Worm (Caenorhabditis elegans) whole organism, late embryonic: Measurements from ENCODE around the gene ZK355.8.
A peak's percentile ranks its signal among the peaks of the same experiment; 100 is the strongest.

Experiments
- C08G9.2 ChIP-seq: sonication (generic microtip); optimal IDR thresholded peaks from 2 replicates; lab custom pipeline; 2016; ENCODE audit warnings: mild to moderate bottlenecking, missing genetic modification characterization, moderate library complexity, missing compliant biosample characterization
- C38D4.7 ChIP-seq: fragments of 200-800 bp; sonication (Bioruptor generic); optimal IDR thresholded peaks from 2 replicates; lab custom pipeline; 2018; ENCODE audit warnings: mild to moderate bottlenecking, missing genetic modification characterization, moderate library complexity, missing compliant biosample characterization
- F13H6.1 ChIP-seq: sonication (generic microtip); optimal IDR thresholded peaks from 2 replicates; lab custom pipeline; 2016; ENCODE audit warnings: missing genetic modification characterization, missing compliant biosample characterization
- Y22D7AL.16 ChIP-seq: sonication (generic microtip); optimal IDR thresholded peaks from 2 replicates; lab custom pipeline; 2016; ENCODE audit warnings: missing genetic modification characterization, missing compliant biosample characterization
- ama-1 ChIP-seq: fragments of 150-350 bp; optimal IDR thresholded peaks from 2 replicates; lab custom pipeline; 2014
- ceh-14 ChIP-seq: sonication (generic microtip); optimal IDR thresholded peaks from 2 replicates; lab custom pipeline; 2016; ENCODE audit warnings: missing genotype, missing genetic modification characterization, missing compliant biosample characterization
- ceh-18 ChIP-seq: sonication (generic microtip); optimal IDR thresholded peaks from 2 replicates; lab custom pipeline; 2016; ENCODE audit warnings: missing genetic modification characterization, missing compliant biosample characterization
- ceh-22 ChIP-seq: sonication (generic microtip); optimal IDR thresholded peaks from 2 replicates; lab custom pipeline; 2017; ENCODE audit warnings: missing biosample characterization, missing genetic modification characterization
- ceh-24 ChIP-seq: sonication (generic microtip); optimal IDR thresholded peaks from 2 replicates; lab custom pipeline; 2016; ENCODE audit warnings: mild to moderate bottlenecking, missing genetic modification characterization, missing compliant biosample characterization
- ceh-31 ChIP-seq: sonication (generic microtip); optimal IDR thresholded peaks from 2 replicates; lab custom pipeline; 2016; ENCODE audit warnings: missing genetic modification characterization, missing compliant biosample characterization
- ceh-34 ChIP-seq: sonication (generic microtip); optimal IDR thresholded peaks from 2 replicates; lab custom pipeline; 2016; ENCODE audit warnings: mild to moderate bottlenecking, missing genetic modification characterization, missing compliant biosample characterization
- ceh-45 ChIP-seq: fragments of 200-800 bp; sonication (Bioruptor generic); IDR thresholded peaks from 2 replicates; pipeline ENCODE4 v1.3.6; 2022; ENCODE audit warnings: missing genetic modification reagents, missing genetic modification characterization, missing compliant biosample characterization
- ceh-48 ChIP-seq: sonication (generic microtip); optimal IDR thresholded peaks from 2 replicates; lab custom pipeline; 2016; ENCODE audit warnings: missing genetic modification characterization, inconsistent platforms, missing compliant biosample characterization
- ceh-9 ChIP-seq: sonication (generic microtip); optimal IDR thresholded peaks from 2 replicates; lab custom pipeline; 2016; ENCODE audit warnings: mild to moderate bottlenecking, missing genetic modification characterization, inconsistent platforms, missing compliant biosample characterization
- che-1 ChIP-seq: sonication (generic microtip); optimal IDR thresholded peaks from 2 replicates; lab custom pipeline; 2016; ENCODE audit warnings: mild to moderate bottlenecking, missing genetic modification characterization, missing compliant biosample characterization
- elt-4 ChIP-seq: sonication (generic microtip); optimal IDR thresholded peaks from 2 replicates; lab custom pipeline; 2016; ENCODE audit warnings: missing genetic modification characterization, missing compliant biosample characterization
- ets-4 ChIP-seq: sonication (generic microtip); optimal IDR thresholded peaks from 2 replicates; lab custom pipeline; 2016; ENCODE audit warnings: missing genetic modification characterization, missing compliant biosample characterization
- fax-1 ChIP-seq: sonication (generic microtip); optimal IDR thresholded peaks from 2 replicates; lab custom pipeline; 2016; ENCODE audit warnings: missing genotype, missing genetic modification characterization, missing compliant biosample characterization
- fkh-6 ChIP-seq: sonication (generic microtip); optimal IDR thresholded peaks from 2 replicates; lab custom pipeline; 2016; ENCODE audit warnings: missing genetic modification characterization, missing compliant biosample characterization
- gmeb-2 ChIP-seq: sonication (generic microtip); optimal IDR thresholded peaks from 2 replicates; lab custom pipeline; 2016; ENCODE audit warnings: missing genetic modification characterization, inconsistent platforms, missing compliant biosample characterization
- hlh-13 ChIP-seq: fragments of 200-800 bp; sonication (Bioruptor generic); optimal IDR thresholded peaks from 2 replicates; lab custom pipeline; 2018; ENCODE audit warnings: mild to moderate bottlenecking, missing genetic modification characterization, missing compliant biosample characterization
- hlh-15 ChIP-seq: sonication (generic microtip); optimal IDR thresholded peaks from 2 replicates; lab custom pipeline; 2016; ENCODE audit warnings: missing genetic modification characterization, missing compliant biosample characterization
- hlh-30 ChIP-seq: sonication (generic microtip); optimal IDR thresholded peaks from 2 replicates; lab custom pipeline; 2017; ENCODE audit warnings: antibody characterized with exemption, missing genetic modification characterization, missing compliant biosample characterization; ENCODE audit not compliant: insufficient read depth
- hlh-8 ChIP-seq: sonication (generic microtip); optimal IDR thresholded peaks from 2 replicates; lab custom pipeline; 2016; ENCODE audit warnings: missing genotype, missing genetic modification characterization, missing compliant biosample characterization
- lim-6 ChIP-seq: sonication (generic microtip); optimal IDR thresholded peaks from 2 replicates; lab custom pipeline; 2016; ENCODE audit warnings: missing genetic modification characterization, missing compliant biosample characterization
- madf-2 ChIP-seq: sonication (generic microtip); optimal IDR thresholded peaks from 2 replicates; lab custom pipeline; 2017; ENCODE audit warnings: missing genetic modification characterization, missing compliant biosample characterization
- mec-3 ChIP-seq: sonication (generic microtip); optimal IDR thresholded peaks from 2 replicates; lab custom pipeline; 2016; ENCODE audit warnings: borderline replicate concordance, missing genetic modification characterization, missing compliant biosample characterization
- nfya-1 ChIP-seq: sonication (generic microtip); optimal IDR thresholded peaks from 2 replicates; lab custom pipeline; 2017; ENCODE audit warnings: missing genetic modification characterization, mild to moderate bottlenecking, missing compliant biosample characterization, antibody characterized with exemption, moderate library complexity
- nhr-11 ChIP-seq: fragments of 150-350 bp; optimal IDR thresholded peaks from 2 replicates; lab custom pipeline; 2014; ENCODE audit warnings: missing biosample characterization, missing genetic modification characterization
- nhr-232 ChIP-seq: sonication (generic microtip); optimal IDR thresholded peaks from 2 replicates; lab custom pipeline; 2016; ENCODE audit warnings: missing genetic modification characterization, missing compliant biosample characterization
- odd-2 ChIP-seq: sonication (generic microtip); optimal IDR thresholded peaks from 2 replicates; lab custom pipeline; 2017; ENCODE audit warnings: antibody characterized with exemption, mild to moderate bottlenecking, missing genetic modification characterization, missing compliant biosample characterization
- pag-3 ChIP-seq: sonication (generic microtip); optimal IDR thresholded peaks from 2 replicates; lab custom pipeline; 2016; ENCODE audit warnings: missing compliant biosample characterization, missing genetic modification characterization, borderline replicate concordance
- pax-1 ChIP-seq: fragments of 150-350 bp; optimal IDR thresholded peaks from 2 replicates; lab custom pipeline; 2014; ENCODE audit warnings: missing biosample characterization, missing genetic modification characterization
- pha-2 ChIP-seq: sonication (generic microtip); optimal IDR thresholded peaks from 2 replicates; lab custom pipeline; 2017; ENCODE audit warnings: mild to moderate bottlenecking, missing genetic modification characterization, missing compliant biosample characterization
- pha-4 ChIP-seq: fragments of 150-350 bp; optimal IDR thresholded peaks from 2 replicates; lab custom pipeline; 2018; ENCODE audit warnings: missing biosample characterization, missing genetic modification reagents, missing genetic modification characterization
- rnt-1 ChIP-seq: sonication (generic microtip); optimal IDR thresholded peaks from 2 replicates; lab custom pipeline; 2016; ENCODE audit warnings: missing genetic modification characterization, missing compliant biosample characterization
- sdc-2 ChIP-seq: sonication (generic microtip); optimal IDR thresholded peaks from 2 replicates; lab custom pipeline; 2016; ENCODE audit warnings: missing genotype, missing genetic modification characterization, missing compliant biosample characterization
- sox-4 ChIP-seq: sonication (generic microtip); optimal IDR thresholded peaks from 2 replicates; lab custom pipeline; 2017; ENCODE audit warnings: mild to moderate bottlenecking, missing genetic modification characterization, inconsistent platforms, missing compliant biosample characterization
- syd-9 ChIP-seq: sonication (generic microtip); optimal IDR thresholded peaks from 2 replicates; lab custom pipeline; 2016; ENCODE audit warnings: mild to moderate bottlenecking, missing genetic modification characterization, moderate library complexity, missing compliant biosample characterization
- tbx-2 ChIP-seq: sonication (generic microtip); optimal IDR thresholded peaks from 2 replicates; lab custom pipeline; 2016; ENCODE audit warnings: missing genetic modification characterization, missing compliant biosample characterization
- ttx-3 ChIP-seq: sonication (generic microtip); optimal IDR thresholded peaks from 2 replicates; lab custom pipeline; 2016; ENCODE audit warnings: missing genetic modification reagents, missing genetic modification characterization, missing compliant biosample characterization
- unc-42 ChIP-seq: sonication (generic microtip); optimal IDR thresholded peaks from 2 replicates; lab custom pipeline; 2016; ENCODE audit warnings: missing genotype, missing genetic modification characterization, missing compliant biosample characterization
- zip-5 ChIP-seq: sonication (generic microtip); optimal IDR thresholded peaks from 2 replicates; lab custom pipeline; 2016; ENCODE audit warnings: missing genetic modification characterization, missing compliant biosample characterization

ZK355.8 gene

ce11 chrII:2894295-2894694 lies 33.3 kb upstream of the ZK355.8 start, which contains the start of gene sqv-2:
sqv-2 (minus strand) TSS chrII:2894395.
- no peak for TF ChIP-seq ceh-9 (tag; lab: Kevin White, UChicago)
- no peak for TF ChIP-seq rnt-1 (tag; lab: Kevin White, UChicago)
- TF ChIP-seq ceh-34 = no peak
- TF ChIP-seq nhr-232 (tag; lab: Kevin White, UChicago) = no peak
- TF ChIP-seq hlh-15 (tag; lab: Kevin White, UChicago) = no peak
- TF ChIP-seq hlh-13 = no peak
- TF ChIP-seq mec-3 = no peak
- no peak for TF ChIP-seq sdc-2 (tag; lab: Kevin White, UChicago)
- TF ChIP-seq ama-1 (lab: Kevin White, UChicago) = no peak
- TF ChIP-seq pag-3 = no peak

- TF ChIP-seq elt-4 (no peak), ceh-14 (tag; lab: Kevin White, UChicago) (no peak), nhr-11 (tag; lab: Kevin White, UChicago) (no peak), gmeb-2 (tag; lab: Kevin White, UChicago) (no peak), hlh-8 (tag; lab: Kevin White, UChicago) (no peak), pha-2 (tag; lab: Kevin White, UChicago) (no peak), nfya-1 (tag; lab: Kevin White, UChicago) (no peak), lim-6 (no peak), unc-42 (tag; lab: Kevin White, UChicago) (no peak), ceh-9 (tag; lab: Kevin White, UChicago) (no peak), pag-3 (no peak), syd-9 (tag; lab: Kevin White, UChicago) (no peak), Y22D7AL.16 (tag; lab: Kevin White, UChicago) (no peak), ets-4 (no peak), ceh-24 (no peak)
These were observed 27.4 kb upstream of the ZK355.8 start, which contains the start of gene ubc-26 for ce11 chrII:2900248-2900647. ubc-26 (minus strand) TSS chrII:2900348.

- TF ChIP-seq che-1 (tag; lab: Kevin White, UChicago) (no peak), ama-1 (lab: Kevin White, UChicago) (no peak), sox-4 (no peak), nfya-1 (tag; lab: Kevin White, UChicago) (no peak), hlh-30 (tag; lab: Kevin White, UChicago) (no peak), ceh-22 (tag; lab: Kevin White, UChicago) (no peak), ceh-48 (tag; lab: Kevin White, UChicago) (peak; percentile 59), zip-5 (no peak)
- TF ChIP-seq, all 69 proteins: peak for 1
These were observed 26.4 kb upstream of the ZK355.8 start for ce11 chrII:2901158-2901557.

ce11 chrII:2903748-2904147 lies 23.9 kb upstream of the ZK355.8 start:
- no peak for TF ChIP-seq syd-9 (tag; lab: Kevin White, UChicago)
- TF ChIP-seq madf-2 (tag; lab: Kevin White, UChicago) = no peak
- TF ChIP-seq sdc-2 (tag; lab: Kevin White, UChicago) = no peak
- no peak for TF ChIP-seq elt-4
- no peak for TF ChIP-seq unc-42 (tag; lab: Kevin White, UChicago)
- no peak for TF ChIP-seq C08G9.2
- TF ChIP-seq odd-2 (tag; lab: Kevin White, UChicago) = no peak
- no peak for TF ChIP-seq ceh-31 (tag; lab: Kevin White, UChicago)
- no peak for TF ChIP-seq ceh-18 (tag; lab: Kevin White, UChicago)
- no peak for TF ChIP-seq F13H6.1 (tag; lab: Kevin White, UChicago)

ce11 chrII:2913505-2913904 lies 14.1 kb upstream of the ZK355.8 start, which contains the start of gene ubc-15:
ubc-15 (minus strand) TSS chrII:2913605.
- TF ChIP-seq pha-4 (tag; lab: Kevin White, UChicago) (no peak), che-1 (tag; lab: Kevin White, UChicago) (no peak), ceh-45 (GFP tag; lab: Robert Waterston, UW) (no peak), ceh-18 (tag; lab: Kevin White, UChicago) (no peak), syd-9 (tag; lab: Kevin White, UChicago) (no peak), mec-3 (no peak), fkh-6 (tag; lab: Kevin White, UChicago) (no peak), fax-1 (tag; lab: Kevin White, UChicago) (no peak), pax-1 (tag; lab: Kevin White, UChicago) (no peak), ets-4 (no peak), sdc-2 (tag; lab: Kevin White, UChicago) (no peak), tbx-2 (tag; lab: Kevin White, UChicago) (no peak), C38D4.7 (GFP tag; lab: Kevin White, UChicago) (no peak), ceh-48 (tag; lab: Kevin White, UChicago) (no peak), F13H6.1 (tag; lab: Kevin White, UChicago) (no peak), nfya-1 (tag; lab: Kevin White, UChicago) (no peak), ttx-3 (tag; lab: Kevin White, UChicago) (no peak)
